Fruit fly (Drosophila melanogaster): ENCODE results near the gene Nek2.

The Nek2 gene

DNA sequence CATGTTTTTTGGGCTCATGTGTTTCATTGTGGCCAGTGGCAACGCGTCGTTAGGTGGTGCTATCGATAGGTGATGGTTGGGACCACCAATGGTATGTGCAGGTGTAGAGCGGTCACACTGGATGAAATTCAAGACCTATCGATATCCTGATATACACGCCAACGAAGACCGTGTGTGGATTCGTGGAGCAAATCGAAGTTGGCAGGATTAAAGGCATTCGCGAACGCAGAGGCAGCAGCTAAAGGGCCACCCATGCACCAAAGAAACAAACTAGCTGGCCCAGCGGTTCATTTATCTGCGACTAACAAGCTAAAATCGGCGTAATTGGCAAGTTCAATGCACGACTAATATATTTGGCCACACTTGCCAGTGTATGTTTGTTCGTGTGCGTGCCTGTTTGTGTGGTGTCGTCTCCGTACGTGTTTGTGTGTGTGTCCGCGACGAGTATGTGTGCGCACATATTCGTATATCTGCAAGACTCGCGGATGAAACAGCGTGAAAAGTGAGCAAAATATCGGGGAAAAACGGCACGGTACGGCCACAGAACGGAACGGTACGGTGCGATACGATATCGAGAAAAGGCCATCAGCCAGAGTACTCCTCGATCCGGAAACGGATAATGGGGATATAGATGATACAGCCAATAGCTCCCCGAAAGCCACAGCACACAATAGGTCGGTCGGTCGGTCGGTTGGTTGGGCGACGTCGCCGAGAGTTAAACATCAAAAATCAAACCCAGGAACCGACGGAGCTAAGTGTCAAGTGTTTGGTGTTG is 44.5 kb upstream of the Nek2 start, which contains the start of gene Ubr3 (continued):
- TF ChIP-seq Hey (tag; optimal IDR thresholded peaks at IDR 0.05), result no peak
- no peak for TF ChIP-seq Oaz (GFP tag; IDR thresholded peaks at IDR 0.05)
- TF ChIP-seq CG10209 (GFP tag; optimal IDR thresholded peaks at IDR 0.05), result no peak
- no peak for TF ChIP-seq Hr78 (GFP tag; optimal IDR thresholded peaks at IDR 0.05)
- TF ChIP-seq Lhr (GFP tag; optimal IDR thresholded peaks at IDR 0.05), result no peak
- TF ChIP-seq CG17802 (tag; optimal IDR thresholded peaks at IDR 0.05), result peak; percentile 50
- TF ChIP-seq ase (GFP tag; IDR thresholded peaks at IDR 0.05), result no peak
- no peak for TF ChIP-seq Mrtf (GFP tag; IDR thresholded peaks at IDR 0.05)
- no peak for TF ChIP-seq CG10654 (GFP tag; optimal IDR thresholded peaks at IDR 0.05)
- peak; percentile 87 for TF ChIP-seq pzg (GFP tag; optimal IDR thresholded peaks at IDR 0.05)
- TF ChIP-seq seq (GFP tag; IDR thresholded peaks at IDR 0.05), result no peak
- 0 out of 3 replicates have a peak, but pooled peaks have one; percentile 29 for TF ChIP-seq Dbx (GFP tag; IDR thresholded peaks at IDR 0.05)
- TF ChIP-seq ap (GFP tag; IDR thresholded peaks at IDR 0.05), result no peak
- peak; percentile 56 for TF ChIP-seq trem (tag; optimal IDR thresholded peaks at IDR 0.05)
- TF ChIP-seq CG6272 (GFP tag; IDR thresholded peaks at IDR 0.05), result no peak
- no peak for TF ChIP-seq CG11085 (GFP tag; IDR thresholded peaks at IDR 0.05)
- TF ChIP-seq CoRest (tag; optimal IDR thresholded peaks at IDR 0.05), result no peak
- TF ChIP-seq CG17912 (GFP tag; optimal IDR thresholded peaks at IDR 0.05), result no peak
- no peak for TF ChIP-seq chif (GFP tag; optimal IDR thresholded peaks at IDR 0.05)
- no peak for TF ChIP-seq CG8359 (GFP tag; optimal IDR thresholded peaks at IDR 0.05; ENCODE audit: borderline replicate concordance)
- peak; percentile 64 for TF ChIP-seq sd (tag; optimal IDR thresholded peaks at IDR 0.05)
- no peak for TF ChIP-seq CG33557 (GFP tag; optimal IDR thresholded peaks at IDR 0.05)
- no peak for TF ChIP-seq Trl (optimal IDR thresholded peaks at IDR 0.05)
- TF ChIP-seq Trl (GFP tag; optimal IDR thresholded peaks at IDR 0.05), result no peak
- peak; percentile 90 for TF ChIP-seq ssp (GFP tag; IDR thresholded peaks at IDR 0.05)
- TF ChIP-seq ind (GFP tag; optimal IDR thresholded peaks at IDR 0.05), result no peak
- TF ChIP-seq CG16779 (GFP tag; IDR thresholded peaks at IDR 0.05), result no peak
- TF ChIP-seq Pdp1 (GFP tag; optimal IDR thresholded peaks at IDR 0.05), result peak in 1 of 2 experiments; percentile 19
- no peak for TF ChIP-seq CG4360 (GFP tag; IDR thresholded peaks at IDR 0.05)
- TF ChIP-seq Dip2 (GFP tag; IDR thresholded peaks at IDR 0.05), result no peak
- TF ChIP-seq rib (GFP tag; IDR thresholded peaks at IDR 0.05), result no peak
- peak; percentile 28 for TF ChIP-seq CG17829 (tag; optimal IDR thresholded peaks at IDR 0.05)
- TF ChIP-seq CG18262 (tag; optimal IDR thresholded peaks at IDR 0.05), result no peak
- no peak for TF ChIP-seq CG14050 (GFP tag; IDR thresholded peaks at IDR 0.05)
- TF ChIP-seq CG15601 (tag; optimal IDR thresholded peaks at IDR 0.05), result no peak
- no peak for TF ChIP-seq CG4730 (GFP tag; IDR thresholded peaks at IDR 0.05)
- no peak for TF ChIP-seq CG7745 (tag; optimal IDR thresholded peaks at IDR 0.05)
- TF ChIP-seq tgo (GFP tag; IDR thresholded peaks at IDR 0.05), result no peak
- no peak for TF ChIP-seq CG3407 (GFP tag; optimal IDR thresholded peaks at IDR 0.05)
- no peak for TF ChIP-seq H2.0 (GFP tag; IDR thresholded peaks at IDR 0.05)
- TF ChIP-seq CG5245 (GFP tag; optimal IDR thresholded peaks at IDR 0.05), result no peak
- TF ChIP-seq CG13894 (tag; optimal IDR thresholded peaks at IDR 0.05), result no peak
- no peak for TF ChIP-seq NC2α (GFP tag; optimal IDR thresholded peaks at IDR 0.05)
- no peak for TF ChIP-seq CG1792 (GFP tag; optimal IDR thresholded peaks at IDR 0.05)
- no peak for TF ChIP-seq ttk (GFP tag; IDR thresholded peaks at IDR 0.05)
- TF ChIP-seq hb (GFP tag; IDR thresholded peaks at IDR 0.05; ENCODE audit: partially characterized antibody), result peak; percentile 76
- no peak for TF ChIP-seq CG18476 (GFP tag; optimal IDR thresholded peaks at IDR 0.05)
- no peak for TF ChIP-seq fru (optimal IDR thresholded peaks at IDR 0.05)
- TF ChIP-seq nom (GFP tag; optimal IDR thresholded peaks at IDR 0.05), result peak; percentile 32
- no peak for TF ChIP-seq CG16815 (GFP tag; optimal IDR thresholded peaks at IDR 0.05)
- TF ChIP-seq Xbp1 (GFP tag; optimal IDR thresholded peaks at IDR 0.05), result no peak

Measured in whole organism, embryonic.